Worm (Caenorhabditis elegans) whole organism, L1 larva: Measurements from ENCODE around the gene C54F6.20.
"Not testable (repeated sequence)": the region's sequence is repeated elsewhere in the genome, so short reads cannot be mapped to it uniquely, and the experiment has no call there.

Experiments
- C04F5.9 ChIP-seq: sonication (generic microtip); optimal IDR thresholded peaks from 2 replicates; lab custom pipeline; 2016; ENCODE audit warnings: missing genetic modification characterization, missing compliant biosample characterization
- C34B4.2 ChIP-seq: sonication (generic microtip); optimal IDR thresholded peaks from 2 replicates; lab custom pipeline; 2017; ENCODE audit warnings: mild to moderate bottlenecking, missing genetic modification characterization, missing compliant biosample characterization
- ceh-8 ChIP-seq: fragments of 200-800 bp; sonication (Bioruptor generic); optimal IDR thresholded peaks from 2 replicates; lab custom pipeline; 2018; ENCODE audit warnings: mild to moderate bottlenecking, missing genetic modification characterization, moderate library complexity, missing compliant biosample characterization
- ceh-82 ChIP-seq, 3 experiments: fragments of 150-350 bp in 1 of 3; sonication (generic microtip) in 2 of 3; optimal IDR thresholded peaks; 2 replicates each; lab custom pipeline; 2014 to 2017; ENCODE audit warnings: missing biosample characterization in 3 of 3, missing genetic modification characterization in 3 of 3
- ceh-88 ChIP-seq: fragments of 200-800 bp; sonication (Bioruptor generic); IDR thresholded peaks from 2 replicates; pipeline ENCODE4 v1.3.6; 2022; ENCODE audit warnings: missing genetic modification characterization, missing compliant biosample characterization
- ceh-90 ChIP-seq: sonication (generic microtip); optimal IDR thresholded peaks from 2 replicates; lab custom pipeline; 2016; ENCODE audit warnings: missing genetic modification characterization, missing compliant biosample characterization
- dpl-1 ChIP-seq, 3 experiments: fragments of 150-350 bp in 2 of 3; sonication (generic microtip) in 1 of 3; optimal IDR thresholded peaks; 2 replicates each; lab custom pipeline; 2014 to 2017; ENCODE audit warnings: missing biosample characterization in 3 of 3, missing genetic modification characterization in 3 of 3, missing genetic modification reagents in 3 of 3
- dsc-1 ChIP-seq: sonication (generic microtip); optimal IDR thresholded peaks from 2 replicates; lab custom pipeline; 2016; ENCODE audit warnings: mild to moderate bottlenecking, missing genetic modification characterization, missing compliant biosample characterization
- egl-13 ChIP-seq: sonication (generic microtip); optimal IDR thresholded peaks from 2 replicates; lab custom pipeline; 2016; ENCODE audit warnings: missing genotype, missing genetic modification reagents, missing genetic modification characterization, missing compliant biosample characterization
- egl-27 ChIP-seq, 2 experiments: fragments of 150-350 bp in 1 of 2; sonication (generic microtip); optimal IDR thresholded peaks; 3 replicates each; lab custom pipeline; 2017 to 2018; ENCODE audit warnings: missing biosample characterization in 2 of 2, missing genetic modification characterization in 2 of 2, missing genetic modification reagents in 2 of 2
- elt-3 ChIP-seq, 6 experiments: fragments of 150-350 bp in 1 of 6; sonication (generic microtip); optimal IDR thresholded peaks; 2 replicates each; lab custom pipeline; 2017 to 2018; ENCODE audit warnings: missing biosample characterization in 6 of 6, missing genetic modification characterization in 6 of 6, inconsistent platforms in 1 of 6
- fkh-8 ChIP-seq: sonication (generic microtip); optimal IDR thresholded peaks from 2 replicates; lab custom pipeline; 2016; ENCODE audit warnings: mild to moderate bottlenecking, missing genetic modification characterization, missing compliant biosample characterization
- irx-1 ChIP-seq: sonication (generic microtip); optimal IDR thresholded peaks from 2 replicates; lab custom pipeline; 2016; ENCODE audit warnings: missing genetic modification characterization, missing compliant biosample characterization
- isw-1 ChIP-seq: fragments of 200-800 bp; sonication (Bioruptor generic); IDR thresholded peaks from 2 replicates; pipeline ENCODE4 v1.3.6; 2022; ENCODE audit warnings: missing genetic modification characterization, missing compliant biosample characterization
- jun-1 ChIP-seq: fragments of 150-350 bp; optimal IDR thresholded peaks from 2 replicates; lab custom pipeline; 2014; ENCODE audit warnings: missing biosample characterization, missing genetic modification reagents, missing genetic modification characterization
- lin-13 ChIP-seq: fragments of 150-350 bp; optimal IDR thresholded peaks from 2 replicates; lab custom pipeline; 2014; ENCODE audit warnings: missing biosample characterization, missing genetic modification reagents, missing genetic modification characterization
- lin-14 ChIP-seq: fragments of 200-800 bp; sonication (Bioruptor generic); optimal IDR thresholded peaks from 2 replicates; lab custom pipeline; 2018; ENCODE audit warnings: mild to moderate bottlenecking, missing genetic modification characterization, moderate library complexity, missing compliant biosample characterization
- lin-35 ChIP-seq, 2 experiments: fragments of 150-350 bp; optimal IDR thresholded peaks; 2 replicates each; lab custom pipeline; 2014; ENCODE audit warnings: missing biosample characterization in 2 of 2, missing genetic modification characterization in 2 of 2, missing genetic modification reagents in 2 of 2
- lir-3 ChIP-seq: sonication (generic microtip); optimal IDR thresholded peaks from 2 replicates; lab custom pipeline; 2016; ENCODE audit warnings: mild to moderate bottlenecking, missing genetic modification characterization, moderate library complexity, missing compliant biosample characterization; ENCODE audit not compliant: poor library complexity
- mdl-1 ChIP-seq, 2 experiments: fragments of 150-350 bp; optimal IDR thresholded peaks; 2 replicates each; lab custom pipeline; 2014 to 2017; ENCODE audit warnings: missing biosample characterization in 2 of 2, missing genetic modification characterization in 2 of 2, inconsistent platforms in 1 of 2
- mef-2 ChIP-seq: fragments of 150-350 bp; optimal IDR thresholded peaks from 2 replicates; lab custom pipeline; 2014; ENCODE audit warnings: missing biosample characterization, missing genetic modification characterization
- nhr-12 ChIP-seq: sonication (generic microtip); optimal IDR thresholded peaks from 2 replicates; lab custom pipeline; 2017; ENCODE audit warnings: missing biosample characterization, missing genetic modification characterization
- nhr-71 ChIP-seq: sonication (generic microtip); optimal IDR thresholded peaks from 2 replicates; lab custom pipeline; 2016; ENCODE audit warnings: mild to moderate bottlenecking, missing genetic modification characterization, moderate library complexity, missing compliant biosample characterization
- nhr-84 ChIP-seq: sonication (generic microtip); optimal IDR thresholded peaks from 2 replicates; lab custom pipeline; 2017; ENCODE audit warnings: missing biosample characterization, missing genetic modification characterization
- nhr-85 ChIP-seq: sonication (generic microtip); peaks from one replicate; lab custom pipeline; 2016; ENCODE audit warnings: missing genetic modification characterization, inconsistent platforms, missing compliant biosample characterization
- nhr-90 ChIP-seq: sonication (generic microtip); optimal IDR thresholded peaks from 2 replicates; lab custom pipeline; 2016; ENCODE audit warnings: mild to moderate bottlenecking, missing genetic modification characterization, missing compliant biosample characterization; ENCODE audit not compliant: poor library complexity
- sox-4 ChIP-seq: sonication (generic microtip); optimal IDR thresholded peaks from 2 replicates; lab custom pipeline; 2016; ENCODE audit warnings: missing genetic modification characterization, missing compliant biosample characterization
- sptf-1 ChIP-seq: fragments of 150-350 bp; optimal IDR thresholded peaks from 2 replicates; lab custom pipeline; 2014; ENCODE audit warnings: missing biosample characterization, missing genetic modification characterization
- sup-37 ChIP-seq: fragments of 200-800 bp; sonication (Bioruptor generic); optimal IDR thresholded peaks from 2 replicates; lab custom pipeline; 2018; ENCODE audit warnings: mild to moderate bottlenecking, missing genetic modification characterization, missing compliant biosample characterization
- tlp-1 ChIP-seq: fragments of 150-350 bp; optimal IDR thresholded peaks from 2 replicates; lab custom pipeline; 2014; ENCODE audit warnings: missing biosample characterization, missing genetic modification characterization
- unc-130 ChIP-seq: fragments of 150-350 bp; optimal IDR thresholded peaks from 2 replicates; lab custom pipeline; 2017; ENCODE audit warnings: missing biosample characterization, missing genetic modification characterization, inconsistent platforms
- unc-62 ChIP-seq: fragments of 150-350 bp; optimal IDR thresholded peaks from 2 replicates; lab custom pipeline; 2014; ENCODE audit warnings: missing biosample characterization, missing genetic modification reagents, missing genetic modification characterization
- vab-15 ChIP-seq: sonication (generic microtip); optimal IDR thresholded peaks from 2 replicates; lab custom pipeline; 2017; ENCODE audit warnings: missing genotype, mild to moderate bottlenecking, missing genetic modification characterization, missing compliant biosample characterization
- xbp-1 ChIP-seq: sonication (generic microtip); optimal IDR thresholded peaks from 2 replicates; lab custom pipeline; 2016; ENCODE audit warnings: missing genetic modification characterization, missing compliant biosample characterization
- zag-1 ChIP-seq: fragments of 150-350 bp; optimal IDR thresholded peaks from 2 replicates; lab custom pipeline; 2014; ENCODE audit warnings: missing biosample characterization, missing genetic modification characterization
- zip-4 ChIP-seq: fragments of 200-800 bp; sonication (Bioruptor generic); optimal IDR thresholded peaks from 2 replicates; lab custom pipeline; 2018; ENCODE audit warnings: mild to moderate bottlenecking, missing genetic modification characterization, moderate library complexity, missing compliant biosample characterization
- ztf-4 ChIP-seq: fragments of 150-350 bp; optimal IDR thresholded peaks from 2 replicates; lab custom pipeline; 2014; ENCODE audit warnings: missing biosample characterization, missing genetic modification characterization

C54F6.20 gene

DNA sequence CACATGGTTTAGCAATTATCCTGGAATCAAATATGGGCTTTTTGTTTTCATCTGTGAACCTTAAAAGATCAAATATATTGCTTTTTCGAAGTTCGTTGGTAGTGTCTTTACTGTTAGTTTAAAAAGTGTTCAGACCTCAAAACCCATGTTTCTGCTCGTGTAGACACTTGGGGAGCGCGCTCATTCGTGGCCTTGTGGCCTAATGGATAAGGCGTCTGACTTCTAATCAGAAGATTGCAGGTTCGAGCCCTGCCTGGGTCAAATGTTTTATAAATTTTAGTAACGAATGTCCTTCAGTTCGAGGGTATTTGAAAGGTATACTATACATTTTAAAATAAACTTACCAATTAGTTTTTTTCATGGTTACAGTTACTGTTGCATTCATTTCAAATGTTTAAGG is 18.3 kb upstream of the C54F6.20 start (continued):
- no peak for TF ChIP-seq nhr-12 (tag; lab: Kevin White, UChicago)
- TF ChIP-seq egl-13 = no peak
- no peak for TF ChIP-seq ceh-8 (GFP tag; lab: Kevin White, UChicago)
- TF ChIP-seq zip-4 (GFP tag; lab: Kevin White, UChicago) = no peak
- TF ChIP-seq ceh-82 (tag; optimal IDR thresholded peaks at IDR 0.05; lab: Kevin White, UChicago) = no peak

DNA sequence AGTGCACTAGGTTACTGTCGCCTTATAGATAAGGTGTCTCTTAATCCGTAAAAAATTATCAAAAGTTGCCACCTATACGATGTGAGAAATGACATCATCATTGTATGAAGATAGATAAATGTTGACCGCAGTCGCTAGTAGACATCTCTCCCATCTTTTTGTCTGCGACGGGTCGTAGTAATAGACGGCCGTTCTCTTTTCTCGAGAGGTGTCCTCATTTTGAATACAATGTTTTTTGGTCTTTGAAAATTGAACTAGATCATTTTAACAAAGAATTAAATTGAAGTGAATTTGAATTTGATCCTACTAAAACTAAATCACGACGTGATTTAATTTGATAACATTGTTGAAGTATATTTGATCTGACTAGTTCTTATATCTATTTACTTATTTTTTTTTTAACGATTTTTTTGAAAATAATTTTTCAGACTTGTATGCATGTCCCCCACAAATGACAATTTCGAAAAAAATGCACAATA is 15.9 kb upstream of the C54F6.20 start, which contains the start of the genes str-31 and nhr-172:
Gene str-31, minus strand, starts transcription at position 101 of the 479 bp plus-strand sequence.
Gene nhr-172, plus strand, starts transcription at position 429 of the 479 bp plus-strand sequence.
- TF ChIP-seq irx-1 (no peak), ceh-90 (tag; lab: Kevin White, UChicago) (no peak), ceh-88 (GFP tag; lab: Robert Waterston, UW) (no peak), C04F5.9 (tag; lab: Kevin White, UChicago) (no peak), zag-1 (no peak), mdl-1 (tag; optimal IDR thresholded peaks at IDR 0.05; lab: Kevin White, UChicago) (no peak), vab-15 (tag; lab: Kevin White, UChicago) (no peak), nhr-84 (no peak), unc-62 (GFP tag; lab: Kevin White, UChicago) (no peak), ztf-4 (tag; lab: Kevin White, UChicago) (no peak), xbp-1 (tag; lab: Kevin White, UChicago) (no peak), sup-37 (no peak), mef-2 (tag; lab: Kevin White, UChicago) (no peak), sptf-1 (no peak), lin-13 (no peak), lin-35 (GFP tag; optimal IDR thresholded peaks at IDR 0.05; lab: Kevin White, UChicago) (no peak), lir-3 (tag; lab: Kevin White, UChicago) (no peak), elt-3 (tag; optimal IDR thresholded peaks at IDR 0.05; lab: Kevin White, UChicago) (no peak)

DNA sequence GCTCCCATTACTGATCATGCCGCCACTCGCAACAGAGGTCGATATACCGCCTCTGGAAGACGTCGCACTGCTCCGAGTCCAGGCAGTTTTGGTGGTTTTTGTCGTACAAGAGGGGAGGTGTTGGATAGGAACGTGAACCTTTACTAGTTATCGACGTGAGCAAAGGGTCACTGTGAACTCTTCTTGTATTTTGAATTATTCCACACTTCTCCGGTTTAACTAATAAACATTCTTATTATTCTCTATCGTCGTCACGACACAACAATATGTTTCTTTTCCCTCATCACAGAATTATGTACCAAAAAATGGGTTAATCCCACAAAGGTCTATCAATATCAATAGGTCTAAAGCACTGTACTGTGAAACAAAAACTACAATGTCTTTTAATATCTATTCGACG is 13.1 kb upstream of the C54F6.20 start, which contains the start of gene nhr-171:
Gene nhr-171, plus strand, starts transcription at position 301 of the 400 bp plus-strand sequence.
- not testable (repeated sequence) for TF ChIP-seq dpl-1 (GFP tag; optimal IDR thresholded peaks at IDR 0.05; lab: Kevin White, UChicago); elt-3 (tag; optimal IDR thresholded peaks at IDR 0.05; lab: Kevin White, UChicago); lin-35 (GFP tag; optimal IDR thresholded peaks at IDR 0.05; lab: Kevin White, UChicago)

DNA sequence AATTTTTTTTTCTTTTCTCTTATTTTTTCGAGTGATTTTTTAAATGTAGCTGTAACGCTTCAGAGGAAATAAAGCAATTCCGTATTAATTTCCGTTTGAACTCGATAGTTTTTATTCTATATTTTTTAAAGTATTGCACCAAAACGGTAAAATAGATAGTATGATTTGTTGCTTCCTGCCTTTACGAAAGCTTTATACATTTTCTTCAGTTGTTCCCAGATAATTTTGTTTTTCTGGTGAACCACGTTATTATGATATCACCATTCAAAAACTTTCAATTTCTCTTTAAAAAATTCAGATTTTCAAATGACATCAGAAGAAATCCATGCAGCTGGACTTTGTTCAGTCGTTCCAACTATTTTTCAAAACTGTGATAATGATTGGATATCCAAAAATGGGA is 9.6 kb upstream of the C54F6.20 start, which contains the start of gene srb-18:
Gene srb-18, plus strand, starts transcription at position 301 of the 400 bp plus-strand sequence.
- TF ChIP-seq lin-14 (no peak), egl-27 (tag; optimal IDR thresholded peaks at IDR 0.05; lab: Kevin White, UChicago) (no peak), egl-13 (no peak), nhr-90 (tag; lab: Kevin White, UChicago) (no peak), isw-1 (no peak), sox-4 (tag; lab: Kevin White, UChicago) (no peak)

DNA sequence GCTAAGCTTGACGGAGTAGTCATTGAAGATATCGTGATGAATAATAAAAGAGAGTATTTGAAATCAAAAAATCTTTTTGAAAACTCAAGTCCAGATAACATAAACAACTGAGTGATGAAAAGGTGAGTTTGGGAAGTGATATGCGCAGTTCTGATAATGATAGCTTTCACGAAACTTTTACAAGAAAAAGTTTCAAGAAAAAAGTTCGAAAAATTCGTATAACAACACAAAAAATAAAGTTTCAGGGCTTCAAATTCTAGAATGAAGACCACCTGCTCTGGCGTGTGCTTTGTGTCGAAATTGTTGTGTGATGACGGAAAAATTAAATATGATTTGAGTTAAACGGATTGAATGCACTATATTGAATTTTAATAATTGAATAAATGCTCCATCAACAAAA is 4.5 kb upstream of the C54F6.20 start, which contains the start of gene srb-19:
Gene srb-19, minus strand, starts transcription at position 101 of the 400 bp plus-strand sequence.
- TF ChIP-seq egl-13 (no peak), jun-1 (no peak), C34B4.2 (tag; lab: Kevin White, UChicago) (no peak), tlp-1 (tag; lab: Kevin White, UChicago) (no peak), ztf-4 (tag; lab: Kevin White, UChicago) (no peak), ceh-88 (GFP tag; lab: Robert Waterston, UW) (no peak), unc-130 (tag; lab: Kevin White, UChicago) (no peak), fkh-8 (tag; lab: Kevin White, UChicago) (peak; percentile 1), sptf-1 (no peak), dsc-1 (tag; lab: Kevin White, UChicago) (no peak), nhr-71 (tag; lab: Kevin White, UChicago) (peak; percentile 26), zip-4 (GFP tag; lab: Kevin White, UChicago) (no peak), nhr-85 (tag; lab: Kevin White, UChicago) (no peak)
